Worm (Caenorhabditis elegans): Measurements from ENCODE around the gene vdac-1.

Gene vdac-1

ce11 chrIV:7530226-7531070 is 22.8 kb upstream of the vdac-1 start:
- TF ChIP-seq unc-120 (tag; optimal IDR thresholded peaks at IDR 0.05; ENCODE audit: poor library complexity, severe bottlenecking): no peak

- TF ChIP-seq pha-4 (tag; optimal IDR thresholded peaks at IDR 0.05) (peak; percentile 51), unc-120 (tag; optimal IDR thresholded peaks at IDR 0.05; ENCODE audit: poor library complexity, severe bottlenecking) (no peak)
Measured at ce11 chrIV:7523744-7524143, 16.1 kb upstream of the vdac-1 start.

ce11 chrIV:7521591-7521990 is 13.9 kb upstream of the vdac-1 start:
- TF ChIP-seq elt-1 (tag; optimal IDR thresholded peaks at IDR 0.05; ENCODE audit: borderline replicate concordance, insufficient read depth) (peak; percentile 50), mls-2 (tag; optimal IDR thresholded peaks at IDR 0.05) (peak; percentile 43), flh-1 (GFP tag; optimal IDR thresholded peaks at IDR 0.05) (no peak)

ce11 chrIV:7520841-7521240 is 13.2 kb upstream of the vdac-1 start:
- TF ChIP-seq elt-3 (tag; optimal IDR thresholded peaks at IDR 0.05) (no peak), unc-39 (tag; optimal IDR thresholded peaks at IDR 0.05) (no peak), elt-1 (tag; optimal IDR thresholded peaks at IDR 0.05; ENCODE audit: borderline replicate concordance, insufficient read depth) (no peak), M03D4.4 (tag; optimal IDR thresholded peaks at IDR 0.05) (no peak), mep-1 (tag; optimal IDR thresholded peaks at IDR 0.05) (no peak), mab-5 (tag; optimal IDR thresholded peaks at IDR 0.05) (no peak), lin-13 (tag; optimal IDR thresholded peaks at IDR 0.05) (no peak), nhr-2 (tag; optimal IDR thresholded peaks at IDR 0.05) (no peak), bed-3 (GFP tag; optimal IDR thresholded peaks at IDR 0.05) (no peak), nhr-28 (tag; optimal IDR thresholded peaks at IDR 0.05) (no peak), unc-62 (GFP tag; optimal IDR thresholded peaks at IDR 0.05) (no peak), ham-2 (GFP tag; optimal IDR thresholded peaks at IDR 0.05) (no peak), blmp-1 (tag; optimal IDR thresholded peaks at IDR 0.05) (no peak), sem-2 (GFP tag; optimal IDR thresholded peaks at IDR 0.05) (no peak), zip-8 (tag; optimal IDR thresholded peaks at IDR 0.05) (no peak)

- TF ChIP-seq mab-5 (tag; optimal IDR thresholded peaks at IDR 0.05) (no peak), ces-1 (GFP tag; optimal IDR thresholded peaks at IDR 0.05) (no peak), nhr-28 (tag; optimal IDR thresholded peaks at IDR 0.05) (no peak), drap-1 (GFP tag; optimal IDR thresholded peaks at IDR 0.05) (no peak), lin-13 (tag; optimal IDR thresholded peaks at IDR 0.05) (no peak), ztf-11 (tag; optimal IDR thresholded peaks at IDR 0.05) (no peak), nhr-2 (tag; optimal IDR thresholded peaks at IDR 0.05) (no peak), snpc-4 (tag; optimal IDR thresholded peaks at IDR 0.05) (no peak), bed-3 (GFP tag; optimal IDR thresholded peaks at IDR 0.05) (no peak), cnd-1 (tag; optimal IDR thresholded peaks at IDR 0.05) (no peak)
Measured at ce11 chrIV:7520258-7520657, 12.6 kb upstream of the vdac-1 start.

- TF ChIP-seq sem-2 (GFP tag; optimal IDR thresholded peaks at IDR 0.05) (no peak), pha-4 (tag; optimal IDR thresholded peaks at IDR 0.05) (no peak), snpc-4 (tag; optimal IDR thresholded peaks at IDR 0.05) (no peak), ceh-83 (GFP tag; optimal IDR thresholded peaks at IDR 0.05) (no peak), blmp-1 (tag; optimal IDR thresholded peaks at IDR 0.05) (no peak), ham-2 (GFP tag; optimal IDR thresholded peaks at IDR 0.05) (no peak), ceh-39 (tag; optimal IDR thresholded peaks at IDR 0.05) (no peak), mep-1 (tag; optimal IDR thresholded peaks at IDR 0.05) (no peak), ces-1 (GFP tag; optimal IDR thresholded peaks at IDR 0.05) (no peak), unc-120 (tag; optimal IDR thresholded peaks at IDR 0.05; ENCODE audit: poor library complexity, severe bottlenecking) (no peak), bed-3 (GFP tag; optimal IDR thresholded peaks at IDR 0.05) (no peak), flh-1 (GFP tag; optimal IDR thresholded peaks at IDR 0.05) (no peak), nhr-76 (tag; optimal IDR thresholded peaks at IDR 0.05) (no peak), sptf-1 (tag; optimal IDR thresholded peaks at IDR 0.05) (no peak), zip-8 (tag; optimal IDR thresholded peaks at IDR 0.05) (no peak), hlh-1 (tag; optimal IDR thresholded peaks at IDR 0.05) (no peak), lin-32 (GFP tag; optimal IDR thresholded peaks at IDR 0.05) (no peak), nhr-237 (tag; optimal IDR thresholded peaks at IDR 0.05) (no peak)
Measured at ce11 chrIV:7516167-7516566, 8.5 kb upstream of the vdac-1 start, which contains the start of the genes R05G6.9 and R05G6.3. Gene R05G6.9, minus strand, starts transcription at chrIV:7516267. Gene R05G6.3, plus strand, starts transcription at chrIV:7516552.

All from whole organism, mixed stage, embryonic.